Fruit fly (Drosophila melanogaster) whole organism, embryonic: Measurements from ENCODE around the gene CG1246.

Experiments
- Atf-2 ChIP-seq: fragments of 200-800 bp; sonication (Bioruptor generic); optimal IDR thresholded peaks from 2 replicates; lab custom pipeline; 2016; ENCODE audit warnings: missing biosample characterization, missing genetic modification characterization
- B-H2 ChIP-seq: fragments of 200-800 bp; sonication (Bioruptor generic); optimal IDR thresholded peaks from 2 replicates; lab custom pipeline; 2018; ENCODE audit warnings: missing biosample characterization, mild to moderate bottlenecking, missing genetic modification characterization
- Bdp1 ChIP-seq: fragments of 200-800 bp; sonication (Bioruptor generic); optimal IDR thresholded peaks from 3 replicates; lab custom pipeline; 2016; ENCODE audit warnings: missing biosample characterization, missing genetic modification characterization
- Bgb ChIP-seq: fragments of 200-800 bp; sonication (Bioruptor generic); IDR thresholded peaks from 2 replicates; pipeline ENCODE4 v1.3.6; 2022; ENCODE audit warnings: missing biosample characterization, missing genetic modification characterization; ENCODE audit not compliant: partially characterized antibody
- BtbVII ChIP-seq: fragments of 200-800 bp; sonication (Bioruptor generic); optimal IDR thresholded peaks from 3 replicates; lab custom pipeline; 2017; ENCODE audit warnings: missing biosample characterization, mild to moderate bottlenecking, missing genetic modification characterization
- CG1024 ChIP-seq: fragments of 200-800 bp; sonication (Bioruptor generic); IDR thresholded peaks from 2 replicates; pipeline ENCODE4 v1.3.6; 2022; ENCODE audit warnings: missing biosample characterization, missing genetic modification characterization
- CG10321 ChIP-seq: fragments of 200-800 bp; sonication (Bioruptor generic); IDR thresholded peaks from 2 replicates; pipeline ENCODE4 v1.3.6; 2022; ENCODE audit warnings: missing biosample characterization, missing genetic modification characterization
- CG10462 ChIP-seq: fragments of 200-800 bp; sonication (Bioruptor generic); optimal IDR thresholded peaks from 2 replicates; lab custom pipeline; 2016; ENCODE audit warnings: missing biosample characterization, missing genetic modification characterization
- CG12236 ChIP-seq: fragments of 200-800 bp; sonication (Bioruptor generic); optimal IDR thresholded peaks from 2 replicates; lab custom pipeline; 2016; ENCODE audit warnings: missing biosample characterization, missing genetic modification characterization
- CG13424 ChIP-seq: fragments of 200-800 bp; sonication (Bioruptor generic); optimal IDR thresholded peaks from 2 replicates; lab custom pipeline; 2019; ENCODE audit warnings: missing biosample characterization, mild to moderate bottlenecking, missing genetic modification characterization, moderate library complexity
- CG1602 ChIP-seq: fragments of 200-800 bp; sonication (Bioruptor generic); optimal IDR thresholded peaks from 3 replicates; lab custom pipeline; 2016; ENCODE audit warnings: missing biosample characterization, missing genetic modification characterization
- CG16779 ChIP-seq: fragments of 200-800 bp; sonication (Bioruptor generic); IDR thresholded peaks from 2 replicates; pipeline ENCODE4 v1.3.6; 2022; ENCODE audit warnings: missing biosample characterization, missing genetic modification characterization
- CG17612 ChIP-seq: fragments of 200-800 bp; sonication (Bioruptor generic); IDR thresholded peaks from 2 replicates; pipeline ENCODE4 v1.3.6; 2022; ENCODE audit warnings: missing biosample characterization, missing genetic modification characterization
- CG30403 ChIP-seq: fragments of 200-800 bp; sonication (Bioruptor generic); optimal IDR thresholded peaks from 3 replicates; lab custom pipeline; 2016; ENCODE audit warnings: missing biosample characterization, missing genetic modification characterization
- CG30431 ChIP-seq: fragments of 200-800 bp; sonication (Bioruptor generic); optimal IDR thresholded peaks from 2 replicates; lab custom pipeline; 2017; ENCODE audit warnings: missing biosample characterization, missing genetic modification characterization
- CG31365 ChIP-seq: fragments of 200-800 bp; sonication (Bioruptor generic); optimal IDR thresholded peaks from 2 replicates; lab custom pipeline; 2018; ENCODE audit warnings: missing biosample characterization, mild to moderate bottlenecking, missing genetic modification characterization
- CG32767 ChIP-seq: fragments of 200-800 bp; sonication (Bioruptor generic); IDR thresholded peaks from 2 replicates; pipeline ENCODE4 v1.3.6; 2022; ENCODE audit warnings: missing biosample characterization, missing genetic modification characterization
- CG33557 ChIP-seq: fragments of 200-800 bp; sonication (Bioruptor generic); optimal IDR thresholded peaks from 2 replicates; lab custom pipeline; 2019; ENCODE audit warnings: missing biosample characterization, mild to moderate bottlenecking, missing genetic modification characterization, moderate library complexity
- CG6854 ChIP-seq: fragments of 200-800 bp; sonication (Bioruptor generic); optimal IDR thresholded peaks from 3 replicates; lab custom pipeline; 2017; ENCODE audit warnings: missing biosample characterization, mild to moderate bottlenecking, missing genetic modification characterization
- D19B ChIP-seq: fragments of 200-800 bp; sonication (Bioruptor generic); optimal IDR thresholded peaks from 2 replicates; lab custom pipeline; 2017; ENCODE audit warnings: missing biosample characterization, mild to moderate bottlenecking, missing genetic modification characterization
- Dll ChIP-seq: fragments of 200-800 bp; sonication (Bioruptor generic); IDR thresholded peaks from 4 replicates; pipeline ENCODE4 v1.3.6; 2022; ENCODE audit warnings: missing biosample characterization, missing genetic modification characterization; ENCODE audit not compliant: partially characterized antibody
- Ets97D ChIP-seq: fragments of 200-800 bp; sonication (Bioruptor generic); optimal IDR thresholded peaks from 3 replicates; lab custom pipeline; 2016; ENCODE audit warnings: missing biosample characterization, missing genetic modification characterization
- Hsf ChIP-seq: fragments of 200-800 bp; sonication (Bioruptor generic); optimal IDR thresholded peaks from 3 replicates; lab custom pipeline; 2016; ENCODE audit warnings: missing biosample characterization, missing genetic modification characterization
- Kr ChIP-seq: fragments of 200-800 bp; sonication (Bioruptor generic); optimal IDR thresholded peaks from 2 replicates; lab custom pipeline; 2017; ENCODE audit warnings: missing biosample characterization, mild to moderate bottlenecking, missing genetic modification characterization
- Meics ChIP-seq: fragments of 200-800 bp; sonication (Bioruptor generic); optimal IDR thresholded peaks from 2 replicates; lab custom pipeline; 2017; ENCODE audit warnings: missing biosample characterization, mild to moderate bottlenecking, missing genetic modification characterization
- NfI ChIP-seq: fragments of 200-800 bp; sonication (Bioruptor generic); optimal IDR thresholded peaks from 3 replicates; lab custom pipeline; 2018; ENCODE audit warnings: missing biosample characterization, mild to moderate bottlenecking, missing genetic modification characterization, moderate library complexity
- Oaz ChIP-seq: fragments of 200-800 bp; sonication (Bioruptor generic); IDR thresholded peaks from 2 replicates; pipeline ENCODE4 v1.3.6; 2022; ENCODE audit warnings: missing biosample characterization, missing genetic modification characterization
- Rfx ChIP-seq: fragments of 200-800 bp; sonication (Bioruptor generic); IDR thresholded peaks from 2 replicates; pipeline ENCODE4 v1.3.6; 2022; ENCODE audit warnings: missing biosample characterization, missing genetic modification characterization
- Spps ChIP-seq: fragments of 200-800 bp; sonication (Bioruptor generic); optimal IDR thresholded peaks from 2 replicates; lab custom pipeline; 2018; ENCODE audit warnings: missing biosample characterization, mild to moderate bottlenecking, missing genetic modification characterization
- aop ChIP-seq: fragments of 200-800 bp; sonication (Bioruptor generic); IDR thresholded peaks from 2 replicates; pipeline ENCODE4 v1.3.6; 2022; ENCODE audit warnings: missing biosample characterization, missing genetic modification characterization
- ato ChIP-seq: fragments of 200-800 bp; sonication (Bioruptor generic); IDR thresholded peaks from 2 replicates; pipeline ENCODE4 v1.3.6; 2022; ENCODE audit warnings: missing biosample characterization, missing genetic modification characterization; ENCODE audit not compliant: partially characterized antibody
- bsh ChIP-seq, 2 experiments: fragments of 200-800 bp; sonication (Bioruptor generic); optimal IDR thresholded peaks; 2 replicates each; lab custom pipeline; 2017 to 2018; ENCODE audit warnings: mild to moderate bottlenecking in 2 of 2, missing biosample characterization in 2 of 2, missing genetic modification characterization in 2 of 2, moderate library complexity in 1 of 2
- dysf ChIP-seq: fragments of 200-800 bp; sonication (Bioruptor generic); IDR thresholded peaks from 3 replicates; pipeline ENCODE4 v1.3.6; 2022; ENCODE audit warnings: missing biosample characterization, missing genetic modification characterization
- eve ChIP-seq, 2 experiments: fragments of >200 bp; optimal IDR thresholded peaks; 2 replicates each; lab custom pipeline; 2017; ENCODE audit warnings: missing biosample characterization in 2 of 2, missing genetic modification characterization in 2 of 2
- fd102C ChIP-seq: fragments of 200-800 bp; sonication (Bioruptor generic); optimal IDR thresholded peaks from 2 replicates; lab custom pipeline; 2018; ENCODE audit warnings: missing biosample characterization, mild to moderate bottlenecking, missing genetic modification characterization, moderate library complexity
- klu ChIP-seq: fragments of 200-800 bp; sonication (Bioruptor generic); IDR thresholded peaks from 2 replicates; pipeline ENCODE4 v1.3.6; 2022; ENCODE audit warnings: missing biosample characterization, missing genetic modification characterization
- kni ChIP-seq: fragments of 200-800 bp; sonication (Bioruptor generic); optimal IDR thresholded peaks from 3 replicates; lab custom pipeline; 2017; ENCODE audit warnings: mild to moderate bottlenecking, missing biosample characterization, missing genetic modification reagents, missing genetic modification characterization
- lola ChIP-seq, 3 experiments: fragments of >200 bp in 2 of 3; fragments of 200-800 bp in 1 of 3; sonication (Bioruptor generic) in 1 of 3; optimal IDR thresholded peaks; 2 replicates each; lab custom pipeline; 2017 to 2019; ENCODE audit warnings: missing biosample characterization in 3 of 3, missing genetic modification characterization in 3 of 3, mild to moderate bottlenecking in 1 of 3, moderate library complexity in 1 of 3
- org-1 ChIP-seq: fragments of 200-800 bp; sonication (Bioruptor generic); optimal IDR thresholded peaks from 2 replicates; lab custom pipeline; 2017; ENCODE audit warnings: missing biosample characterization, missing genetic modification characterization
- p53 ChIP-seq: fragments of 200-800 bp; sonication (Bioruptor generic); optimal IDR thresholded peaks from 2 replicates; lab custom pipeline; 2016; ENCODE audit warnings: missing biosample characterization, missing genetic modification characterization
- pita ChIP-seq: fragments of 200-800 bp; sonication (Bioruptor generic); optimal IDR thresholded peaks from 2 replicates; lab custom pipeline; 2017; ENCODE audit warnings: missing biosample characterization, mild to moderate bottlenecking, missing genetic modification characterization
- prd ChIP-seq, 3 experiments: fragments of >200 bp in 2 of 3; fragments of 200-800 bp in 1 of 3; sonication (Bioruptor generic) in 1 of 3; optimal IDR thresholded peaks in 2 of 3; IDR thresholded peaks in 1 of 3; 2 replicates in 2 of 3; 3 replicates in 1 of 3; pipeline versions ENCODE4 v1.3.6 to Lab custom; 2017 to 2022; ENCODE audit warnings: missing biosample characterization in 1 of 3, missing genetic modification characterization in 1 of 3
- rib ChIP-seq: fragments of 200-800 bp; sonication (Bioruptor generic); IDR thresholded peaks from 2 replicates; pipeline ENCODE4 v1.3.6; 2022; ENCODE audit warnings: missing biosample characterization, missing genetic modification characterization
- sens ChIP-seq: fragments of 200-800 bp; sonication (Bioruptor generic); peaks from one replicate; lab custom pipeline; 2016; ENCODE audit warnings: missing biosample characterization, missing genetic modification characterization
- seq ChIP-seq: fragments of 200-800 bp; sonication (Bioruptor generic); IDR thresholded peaks from 2 replicates; pipeline ENCODE4 v1.3.6; 2022; ENCODE audit warnings: missing biosample characterization, missing genetic modification characterization
- sisA ChIP-seq: fragments of 200-800 bp; sonication (Bioruptor generic); IDR thresholded peaks from 2 replicates; pipeline ENCODE4 v1.3.6; 2022; ENCODE audit warnings: missing biosample characterization, missing genetic modification characterization
- stwl ChIP-seq: fragments of 200-800 bp; sonication (Bioruptor generic); optimal IDR thresholded peaks from 3 replicates; lab custom pipeline; 2018; ENCODE audit warnings: missing biosample characterization, mild to moderate bottlenecking, missing genetic modification characterization, moderate library complexity
- vvl ChIP-seq: fragments of 200-800 bp; sonication (Bioruptor generic); IDR thresholded peaks from 2 replicates; pipeline ENCODE4 v1.3.6; 2022; ENCODE audit warnings: missing biosample characterization, missing genetic modification characterization

CG1246 gene

dm6 chr3L:2634929-2635799 is 12.7 kb upstream of the CG1246 start (continued):
- no peak for TF ChIP-seq eve (GFP tag; optimal IDR thresholded peaks at IDR 0.05; lab: Kevin White, UChicago)
- peak; percentile 69 for TF ChIP-seq org-1 (GFP tag; lab: Kevin White, UChicago)
- TF ChIP-seq sens (GFP tag; lab: Kevin White, UChicago) = peak; percentile 95
- peak; percentile 74 for TF ChIP-seq CG16779 (GFP tag; lab: Robert Waterston, UW)
- peak; percentile 85 for TF ChIP-seq CG6854 (GFP tag; lab: Kevin White, UChicago)
- peak; percentile 72 for TF ChIP-seq CG10321 (GFP tag; lab: Robert Waterston, UW)
- peak; percentile 59 for TF ChIP-seq CG10462
- peak; percentile 95 for TF ChIP-seq stwl (tag; lab: Kevin White, UChicago)
- peak; percentile 85 for TF ChIP-seq CG32767 (GFP tag; lab: Robert Waterston, UW)
- peak; percentile 86 for TF ChIP-seq Bgb (GFP tag; lab: Robert Waterston, UW)
- TF ChIP-seq rib = peak; percentile 94
- peak; percentile 51 for TF ChIP-seq Kr (GFP tag; lab: Kevin White, UChicago)
- TF ChIP-seq Dll (GFP tag; lab: Robert Waterston, UW) = peak; percentile 72; the same call in 2 of the 4 replicates
- TF ChIP-seq B-H2 (GFP tag; lab: Kevin White, UChicago) = peak; percentile 91
- peak; percentile 92 for TF ChIP-seq NfI (GFP tag; lab: Kevin White, UChicago)
- peak; percentile 90 for TF ChIP-seq BtbVII (GFP tag; lab: Kevin White, UChicago)
- no peak for TF ChIP-seq aop (GFP tag; lab: Robert Waterston, UW)
- TF ChIP-seq D19B (GFP tag; lab: Kevin White, UChicago) = peak; percentile 50
- TF ChIP-seq Spps = peak; percentile 19
- peak; percentile 74 for TF ChIP-seq CG31365 (tag; lab: Kevin White, UChicago)
- peak; percentile 98 for TF ChIP-seq Ets97D (GFP tag; lab: Kevin White, UChicago)
- TF ChIP-seq CG1602 = no peak
- no peak for TF ChIP-seq pita (GFP tag; lab: Kevin White, UChicago)
- 0 out of 2 replicates have a peak, but pooled peaks have one; percentile 48 for TF ChIP-seq CG17612 (GFP tag; lab: Robert Waterston, UW)
- no peak for TF ChIP-seq sisA
- peak; percentile 79; the same call in 2 of the 3 replicates for TF ChIP-seq dysf (GFP tag; lab: Robert Waterston, UW)
- peak; percentile 82 for TF ChIP-seq ato (GFP tag; lab: Robert Waterston, UW)
- peak; percentile 88 for TF ChIP-seq CG33557 (GFP tag; lab: Kevin White, UChicago)
- peak in 1 of 2 experiments; percentile 74 for TF ChIP-seq bsh (GFP tag; optimal IDR thresholded peaks at IDR 0.05; lab: Kevin White, UChicago)
- TF ChIP-seq kni (GFP tag; lab: Kevin White, UChicago) = peak; percentile 94
- peak; percentile 54 for TF ChIP-seq Atf-2 (GFP tag; lab: Kevin White, UChicago)
- peak; percentile 73 for TF ChIP-seq CG30403 (GFP tag; lab: Kevin White, UChicago)
- peak; percentile 61 for TF ChIP-seq Oaz (GFP tag; lab: Robert Waterston, UW)
- TF ChIP-seq CG13424 (tag; lab: Kevin White, UChicago) = peak; percentile 59
- TF ChIP-seq klu (GFP tag; lab: Robert Waterston, UW) = no peak
- TF ChIP-seq CG30431 (GFP tag; lab: Kevin White, UChicago) = peak; percentile 45
- TF ChIP-seq prd (optimal IDR thresholded peaks at IDR 0.05; lab: Kevin White, UChicago) = no peak
- peak; percentile 46; the same call in 1 of the 3 replicates for TF ChIP-seq prd (GFP tag; IDR thresholded peaks at IDR 0.05; lab: Robert Waterston, UW)
- TF ChIP-seq CG12236 (GFP tag; lab: Kevin White, UChicago) = peak; percentile 78
- peak; percentile 88 for TF ChIP-seq Rfx (GFP tag; lab: Robert Waterston, UW)
- TF ChIP-seq vvl (GFP tag; lab: Robert Waterston, UW) = peak; percentile 96
- peak in 2 of 3 experiments; percentile 47 to 53 for TF ChIP-seq lola (GFP tag; optimal IDR thresholded peaks at IDR 0.05; lab: Kevin White, UChicago)
- peak; percentile 56; the same call in 1 of the 2 replicates for TF ChIP-seq seq
- peak; percentile 67 for TF ChIP-seq fd102C (GFP tag; lab: Kevin White, UChicago)
- TF ChIP-seq Bdp1 (GFP tag; lab: Kevin White, UChicago) = peak; percentile 61
- TF ChIP-seq Meics = peak; percentile 90
- peak; percentile 65 for TF ChIP-seq p53 (GFP tag; lab: Kevin White, UChicago)
- peak; percentile 62 for TF ChIP-seq CG1024 (GFP tag; lab: Robert Waterston, UW)
- TF ChIP-seq Hsf (GFP tag; lab: Kevin White, UChicago) = peak; percentile 83
